Worm (Caenorhabditis elegans) whole organism, mixed stage, embryonic: ENCODE results near the gene F17A9.4.

Source experiments
- elt-1 ChIP-seq: sonication (generic microtip); optimal IDR thresholded peaks from 2 replicates; lab custom pipeline; 2017; ENCODE audit warnings: missing genetic modification characterization, mild to moderate bottlenecking, missing compliant biosample characterization, antibody characterized with exemption, moderate library complexity, borderline replicate concordance; ENCODE audit not compliant: insufficient read depth
- mls-2 ChIP-seq: sonication (generic microtip); optimal IDR thresholded peaks from 2 replicates; lab custom pipeline; 2016; ENCODE audit warnings: mild to moderate bottlenecking, missing genetic modification characterization, moderate library complexity, missing compliant biosample characterization
- nhr-12 ChIP-seq: fragments of 150-350 bp; optimal IDR thresholded peaks from 2 replicates; lab custom pipeline; 2014; ENCODE audit warnings: missing biosample characterization, missing genetic modification characterization
- nhr-28 ChIP-seq: fragments of 150-350 bp; optimal IDR thresholded peaks from 2 replicates; lab custom pipeline; 2014; ENCODE audit warnings: missing biosample characterization, missing genetic modification characterization

DNA sequence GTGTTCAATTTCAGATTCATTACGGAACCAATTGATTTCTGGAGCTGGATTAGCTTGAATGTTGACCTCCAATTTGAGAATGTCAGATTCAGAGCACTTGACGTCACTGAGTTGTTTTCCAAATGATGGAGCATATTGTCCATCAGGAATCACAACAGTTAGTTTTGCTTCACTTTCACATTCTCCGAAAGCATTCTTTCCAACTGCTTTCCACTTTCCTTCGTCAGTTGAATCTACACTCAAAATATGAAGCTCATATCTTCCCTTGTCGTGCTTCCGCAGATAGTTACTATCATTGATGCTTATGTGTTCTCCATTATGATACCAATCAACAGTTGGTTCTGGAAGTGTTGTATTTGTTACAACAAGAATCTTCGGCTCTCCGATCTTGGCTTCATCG lies 17.9 kb upstream of the F17A9.4 start:
- TF ChIP-seq nhr-12 (tag; lab: Kevin White, UChicago) (no peak), elt-1 (tag; lab: Kevin White, UChicago) (no peak), mls-2 (no peak), nhr-28 (no peak)
